Worm (Caenorhabditis elegans): ENCODE results near the gene F10B5.3.

DNA sequence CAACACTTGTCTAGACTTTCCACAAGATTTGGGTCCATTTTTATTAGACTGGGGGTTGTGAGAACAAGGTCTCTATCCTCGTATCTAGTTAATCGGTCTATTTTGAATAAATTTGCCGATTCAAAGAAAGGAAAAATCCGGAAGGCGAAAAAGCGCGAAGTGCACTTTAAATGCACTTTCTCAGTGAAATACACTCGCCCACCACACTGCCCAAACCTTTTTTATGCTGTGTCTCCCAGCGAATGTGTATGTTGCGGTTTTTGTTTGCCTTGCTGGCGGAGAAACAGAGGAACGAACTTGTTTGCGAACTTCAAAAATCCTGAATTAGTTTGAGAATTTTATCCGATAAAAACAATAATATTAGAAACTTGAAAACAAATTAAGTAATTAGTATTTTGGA lies 19.0 kb downstream of the F10B5.3 start:
- no peak for TF ChIP-seq dao-5 (tag; optimal IDR thresholded peaks at IDR 0.05)
- TF ChIP-seq him-1 (tag; optimal IDR thresholded peaks at IDR 0.05): no peak
- TF ChIP-seq W03F9.2 (tag; optimal IDR thresholded peaks at IDR 0.05): no peak

Measured in whole organism, L4/young adult.